Worm (Caenorhabditis elegans) whole organism, early embryonic: Measurements from ENCODE around the gene egl-45.

ENCODE experiments used
- ama-1 ChIP-seq: fragments of 150-350 bp; optimal IDR thresholded peaks from 2 replicates; lab custom pipeline; 2014
- flt-1 ChIP-seq: fragments of 200-800 bp; sonication (Bioruptor generic); IDR thresholded peaks from 2 replicates; pipeline ENCODE4 v1.3.6; 2022; ENCODE audit warnings: missing genetic modification characterization, missing compliant biosample characterization
- scrt-1 ChIP-seq: fragments of 200-800 bp; sonication (Bioruptor generic); IDR thresholded peaks from 2 replicates; pipeline ENCODE4 v1.3.6; 2022; ENCODE audit warnings: missing genetic modification characterization, missing compliant biosample characterization

DNA sequence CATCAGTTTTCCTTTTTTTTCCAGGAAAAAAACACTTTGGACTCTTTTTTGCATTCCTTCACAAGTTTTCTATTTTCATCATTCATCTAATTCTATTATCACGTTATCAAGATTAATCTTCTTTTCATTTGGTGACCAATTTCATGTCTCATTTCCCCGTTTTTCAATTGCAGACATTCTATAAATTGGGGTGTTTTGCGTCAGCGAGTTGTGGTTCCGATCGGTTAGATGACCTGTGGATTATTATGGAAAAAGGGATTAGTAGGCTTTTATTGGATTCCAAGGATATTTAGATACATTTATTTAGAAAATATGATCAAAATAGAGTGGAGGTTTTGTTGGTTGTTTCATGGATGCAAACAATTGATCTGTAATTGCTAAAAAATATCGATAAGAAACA is 6.4 kb upstream of the egl-45 start:
- TF ChIP-seq flt-1 (GFP tag; lab: Robert Waterston, UW) (no peak), scrt-1 (no peak), ama-1 (lab: Kevin White, UChicago) (no peak)
